Worm (Caenorhabditis elegans): ENCODE data around the gene F08D12.4.

DNA sequence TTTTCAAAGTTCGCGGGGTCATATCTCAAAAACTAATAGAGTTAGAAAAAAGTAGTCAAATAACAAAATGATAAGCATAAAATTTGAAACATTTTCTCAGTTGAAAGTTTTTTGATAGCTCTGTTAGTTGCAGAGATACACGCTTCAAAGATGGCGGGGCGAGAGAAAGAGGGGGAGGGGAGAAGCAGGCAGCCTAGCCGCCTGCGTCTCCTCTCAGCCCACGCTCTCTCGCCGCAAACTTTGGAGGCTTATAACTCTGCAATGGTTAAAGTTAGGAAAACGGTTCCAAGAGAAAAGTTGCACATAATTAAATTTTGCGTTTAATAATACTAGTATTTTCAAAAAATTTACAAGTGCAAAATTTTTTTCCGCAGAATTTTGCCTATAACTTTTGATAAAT, 23.8 kb downstream of the F08D12.4 start:
- TF ChIP-seq ztf-11 (tag; optimal IDR thresholded peaks at IDR 0.05) (no peak), nhr-12 (tag; optimal IDR thresholded peaks at IDR 0.05) (no peak), ces-1 (GFP tag; optimal IDR thresholded peaks at IDR 0.05) (no peak), unc-62 (GFP tag; optimal IDR thresholded peaks at IDR 0.05) (no peak), mls-2 (tag; optimal IDR thresholded peaks at IDR 0.05) (no peak), lin-13 (tag; optimal IDR thresholded peaks at IDR 0.05) (peak; percentile 2), pha-4 (tag; optimal IDR thresholded peaks at IDR 0.05) (no peak)

All from whole organism, mixed stage, embryonic.